Fruit fly (Drosophila melanogaster): ENCODE data around the gene Jon25Biii.
A peak's percentile ranks its signal among the peaks of the same experiment; 100 is the strongest.

Jon25Biii gene

dm6 chr2L:4945300-4945699 is 5.3 kb downstream of the Jon25Biii start, which contains the start of the genes mRpL24 and betaggt-I (continued):
- TF ChIP-seq crc (GFP tag; optimal IDR thresholded peaks at IDR 0.05) (no peak), CHES-1-like (GFP tag; optimal IDR thresholded peaks at IDR 0.05) (peak; percentile 67), CG14667 (GFP tag; IDR thresholded peaks at IDR 0.05) (peak; percentile 93), lab (GFP tag; optimal IDR thresholded peaks at IDR 0.05) (peak; percentile 97), NC2β (GFP tag; optimal IDR thresholded peaks at IDR 0.05) (peak; percentile 82), sqz (GFP tag; optimal IDR thresholded peaks at IDR 0.05) (no peak), CG31388 (GFP tag; optimal IDR thresholded peaks at IDR 0.05) (peak; percentile 91), exex (tag; optimal IDR thresholded peaks at IDR 0.05) (peak; percentile 87), bab2 (GFP tag; optimal IDR thresholded peaks at IDR 0.05) (peak; percentile 72), Ravus (GFP tag; IDR thresholded peaks at IDR 0.05) (peak; percentile 87), CG2889 (GFP tag; IDR thresholded peaks at IDR 0.05) (peak; percentile 95), D19B (GFP tag; optimal IDR thresholded peaks at IDR 0.05) (peak; percentile 88), Dad (GFP tag; optimal IDR thresholded peaks at IDR 0.05) (peak; percentile 49), CG6654 (GFP tag; optimal IDR thresholded peaks at IDR 0.05) (peak; percentile 81), cwo (GFP tag; optimal IDR thresholded peaks at IDR 0.05) (peak; percentile 89), nau (GFP tag; optimal IDR thresholded peaks at IDR 0.05) (no peak), psq (GFP tag; optimal IDR thresholded peaks at IDR 0.05) (peak; percentile 85), sd (tag; optimal IDR thresholded peaks at IDR 0.05) (peak; percentile 89), CG3838 (GFP tag; optimal IDR thresholded peaks at IDR 0.05) (peak; percentile 87), Dip2 (GFP tag; IDR thresholded peaks at IDR 0.05) (peak; percentile 51; the same call in 1 of the 2 replicates), Hey (tag; optimal IDR thresholded peaks at IDR 0.05) (peak; percentile 70), so (GFP tag; IDR thresholded peaks at IDR 0.05) (peak; percentile 94), CG3065 (GFP tag; optimal IDR thresholded peaks at IDR 0.05) (peak; percentile 90), CG3281 (GFP tag; optimal IDR thresholded peaks at IDR 0.05) (peak; percentile 95), CG12391 (tag; optimal IDR thresholded peaks at IDR 0.05) (peak; percentile 99), CG1602 (GFP tag; optimal IDR thresholded peaks at IDR 0.05) (peak; percentile 96), Lpt (GFP tag; optimal IDR thresholded peaks at IDR 0.05) (no peak), bowl (GFP tag; IDR thresholded peaks at IDR 0.05) (peak; percentile 89), zen (tag; optimal IDR thresholded peaks at IDR 0.05) (peak; percentile 95), CG9817 (tag; optimal IDR thresholded peaks at IDR 0.05) (peak; percentile 98), Ada2b (GFP tag; IDR thresholded peaks at IDR 0.05) (peak; percentile 96), CG10366 (GFP tag; IDR thresholded peaks at IDR 0.05) (peak; percentile 97), sug (tag; optimal IDR thresholded peaks at IDR 0.05) (peak; percentile 96), CG8388 (GFP tag; optimal IDR thresholded peaks at IDR 0.05) (peak; percentile 96), Tbp (GFP tag; optimal IDR thresholded peaks at IDR 0.05) (no peak), crol (GFP tag; IDR thresholded peaks at IDR 0.05) (peak; percentile 62), BtbVII (GFP tag; optimal IDR thresholded peaks at IDR 0.05) (peak; percentile 92), CoRest (tag; optimal IDR thresholded peaks at IDR 0.05) (peak; percentile 98), CG17612 (GFP tag; IDR thresholded peaks at IDR 0.05) (peak; percentile 89), sob (GFP tag; IDR thresholded peaks at IDR 0.05) (peak; percentile 97), CG31365 (tag; optimal IDR thresholded peaks at IDR 0.05) (peak; percentile 66), btn (GFP tag; optimal IDR thresholded peaks at IDR 0.05) (no peak), Hr51 (GFP tag; optimal IDR thresholded peaks at IDR 0.05) (peak; percentile 85 to 97), CG2120 (GFP tag; optimal IDR thresholded peaks at IDR 0.05) (peak; percentile 96), yki (optimal IDR thresholded peaks at IDR 0.05) (peak; percentile 56), CG6854 (GFP tag; optimal IDR thresholded peaks at IDR 0.05) (peak; percentile 81), CG8290 (GFP tag; optimal IDR thresholded peaks at IDR 0.05) (peak; percentile 84), CG8290 (tag; optimal IDR thresholded peaks at IDR 0.05) (peak; percentile 9 to 74), crp (GFP tag; optimal IDR thresholded peaks at IDR 0.05) (peak; percentile 38 to 94), CG12769 (tag; optimal IDR thresholded peaks at IDR 0.05) (peak; percentile 92), Hmr (GFP tag; optimal IDR thresholded peaks at IDR 0.05) (peak; percentile 97), CG9437 (GFP tag; optimal IDR thresholded peaks at IDR 0.05) (peak; percentile 87)
